Fruit fly (Drosophila melanogaster) whole organism, embryonic: Measurements from ENCODE around the gene CG12814.

ENCODE experiments used
- Atf6 ChIP-seq: fragments of 200-800 bp; sonication (Bioruptor generic); IDR thresholded peaks from 2 replicates; pipeline ENCODE4 v1.3.6; 2022; ENCODE audit warnings: missing biosample characterization, missing genetic modification characterization
- CG1024 ChIP-seq: fragments of 200-800 bp; sonication (Bioruptor generic); IDR thresholded peaks from 2 replicates; pipeline ENCODE4 v1.3.6; 2022; ENCODE audit warnings: missing biosample characterization, missing genetic modification characterization
- CG11247 ChIP-seq: fragments of 200-800 bp; sonication (Bioruptor generic); IDR thresholded peaks from 2 replicates; pipeline ENCODE4 v1.3.6; 2022; ENCODE audit warnings: missing biosample characterization, missing genetic modification characterization
- CG11456 ChIP-seq: fragments of 200-800 bp; sonication (Bioruptor generic); IDR thresholded peaks from 3 replicates; pipeline ENCODE4 v1.3.6; 2022; ENCODE audit warnings: missing biosample characterization, missing genetic modification characterization
- CG11560 ChIP-seq: fragments of 200-800 bp; sonication (Bioruptor generic); IDR thresholded peaks from 3 replicates; pipeline ENCODE4 v1.3.6; 2022; ENCODE audit warnings: missing biosample characterization, missing genetic modification characterization
- CG12299 ChIP-seq: fragments of 200-800 bp; sonication (Bioruptor generic); optimal IDR thresholded peaks from 2 replicates; lab custom pipeline; 2018; ENCODE audit warnings: missing biosample characterization, mild to moderate bottlenecking, missing genetic modification characterization
- CG1233 ChIP-seq: fragments of 200-800 bp; sonication (Bioruptor generic); optimal IDR thresholded peaks from 4 replicates; lab custom pipeline; 2018; ENCODE audit warnings: missing biosample characterization, mild to moderate bottlenecking, missing genetic modification characterization
- CG13296 ChIP-seq: fragments of 200-800 bp; sonication (Bioruptor generic); optimal IDR thresholded peaks from 3 replicates; lab custom pipeline; 2018; ENCODE audit warnings: missing biosample characterization, mild to moderate bottlenecking, missing genetic modification characterization
- CG13624 ChIP-seq: fragments of 200-800 bp; sonication (Bioruptor generic); optimal IDR thresholded peaks from 2 replicates; lab custom pipeline; 2016; ENCODE audit warnings: missing biosample characterization, missing genetic modification characterization
- CG14965 ChIP-seq: fragments of 200-800 bp; sonication (Bioruptor generic); optimal IDR thresholded peaks from 2 replicates; lab custom pipeline; 2016; ENCODE audit warnings: missing biosample characterization, missing genetic modification characterization, borderline replicate concordance
- CG15696 ChIP-seq: fragments of 200-800 bp; sonication (Bioruptor generic); optimal IDR thresholded peaks from 2 replicates; lab custom pipeline; 2019; ENCODE audit warnings: missing biosample characterization, mild to moderate bottlenecking, missing genetic modification characterization, moderate library complexity
- CG17361 ChIP-seq: fragments of 200-800 bp; sonication (Bioruptor generic); IDR thresholded peaks from 3 replicates; pipeline ENCODE4 v1.3.6; 2022; ENCODE audit warnings: missing biosample characterization, missing genetic modification characterization
- CG17568 ChIP-seq: fragments of 200-800 bp; sonication (Bioruptor generic); optimal IDR thresholded peaks from 2 replicates; lab custom pipeline; 2018; ENCODE audit warnings: missing biosample characterization, mild to moderate bottlenecking, missing genetic modification characterization, moderate library complexity
- CG17829 ChIP-seq: fragments of 200-800 bp; optimal IDR thresholded peaks from 2 replicates; lab custom pipeline; 2019; ENCODE audit warnings: missing biosample characterization, mild to moderate bottlenecking, missing genetic modification characterization, moderate library complexity
- CG18764 ChIP-seq: fragments of 200-800 bp; sonication (Bioruptor generic); optimal IDR thresholded peaks from 3 replicates; lab custom pipeline; 2016; ENCODE audit warnings: missing biosample characterization, missing genetic modification characterization
- CG2116 ChIP-seq: fragments of 200-800 bp; sonication (Bioruptor generic); optimal IDR thresholded peaks from 3 replicates; lab custom pipeline; 2018; ENCODE audit warnings: missing biosample characterization, mild to moderate bottlenecking, missing genetic modification characterization
- CG2199 ChIP-seq: fragments of 200-800 bp; sonication (Bioruptor generic); IDR thresholded peaks from 3 replicates; pipeline ENCODE4 v1.3.6; 2022; ENCODE audit warnings: missing biosample characterization, missing genetic modification characterization
- CG2678 ChIP-seq: fragments of 200-800 bp; sonication (Bioruptor generic); optimal IDR thresholded peaks from 3 replicates; lab custom pipeline; 2019; ENCODE audit warnings: missing biosample characterization, mild to moderate bottlenecking, missing genetic modification characterization, moderate library complexity
- CG31441 ChIP-seq: fragments of 200-800 bp; sonication (Bioruptor generic); IDR thresholded peaks from 2 replicates; pipeline ENCODE4 v1.3.6; 2022; ENCODE audit warnings: missing biosample characterization, missing genetic modification characterization
- CG7271 ChIP-seq: fragments of 200-800 bp; sonication (Bioruptor generic); optimal IDR thresholded peaks from 2 replicates; lab custom pipeline; 2018; ENCODE audit warnings: missing biosample characterization, mild to moderate bottlenecking, missing genetic modification characterization, moderate library complexity
- CG7745 ChIP-seq: fragments of 200-800 bp; sonication (Bioruptor generic); optimal IDR thresholded peaks from 2 replicates; lab custom pipeline; 2018; ENCODE audit warnings: missing biosample characterization, mild to moderate bottlenecking, missing genetic modification characterization, moderate library complexity
- CG7928 ChIP-seq: fragments of 200-800 bp; sonication (Bioruptor generic); optimal IDR thresholded peaks from 2 replicates; lab custom pipeline; 2017; ENCODE audit warnings: missing biosample characterization, mild to moderate bottlenecking, missing genetic modification characterization
- CG8290 ChIP-seq, 3 experiments: fragments of 200-800 bp; sonication (Bioruptor generic); optimal IDR thresholded peaks; 2 replicates each; lab custom pipeline; 2016 to 2019; ENCODE audit warnings: missing biosample characterization in 3 of 3, missing genetic modification characterization in 3 of 3, mild to moderate bottlenecking in 2 of 3, moderate library complexity in 1 of 3
- CG8478 ChIP-seq: fragments of >200 bp; optimal IDR thresholded peaks from 2 replicates; lab custom pipeline; 2018
- CG9817 ChIP-seq: fragments of 200-800 bp; sonication (Bioruptor generic); optimal IDR thresholded peaks from 2 replicates; lab custom pipeline; 2018; ENCODE audit warnings: missing biosample characterization, mild to moderate bottlenecking, missing genetic modification characterization, moderate library complexity
- D19A ChIP-seq: fragments of 200-800 bp; optimal IDR thresholded peaks from 3 replicates; lab custom pipeline; 2019; ENCODE audit warnings: missing biosample characterization, mild to moderate bottlenecking, missing genetic modification characterization, moderate library complexity
- Dbx ChIP-seq: fragments of 200-800 bp; sonication (Bioruptor generic); IDR thresholded peaks from 3 replicates; pipeline ENCODE4 v1.3.6; 2022; ENCODE audit warnings: missing biosample characterization, missing genetic modification characterization
- Dip3 ChIP-seq: fragments of 200-800 bp; sonication (Bioruptor generic); optimal IDR thresholded peaks from 3 replicates; lab custom pipeline; 2016; ENCODE audit warnings: missing biosample characterization, missing genetic modification characterization
- Dll ChIP-seq: fragments of 200-800 bp; sonication (Bioruptor generic); IDR thresholded peaks from 4 replicates; pipeline ENCODE4 v1.3.6; 2022; ENCODE audit warnings: missing biosample characterization, missing genetic modification characterization; ENCODE audit not compliant: partially characterized antibody
- Dp ChIP-seq: fragments of 200-800 bp; sonication (Bioruptor generic); optimal IDR thresholded peaks from 2 replicates; lab custom pipeline; 2018; ENCODE audit warnings: missing biosample characterization, mild to moderate bottlenecking, missing genetic modification characterization, moderate library complexity
- ERR ChIP-seq: fragments of 200-800 bp; sonication (Bioruptor generic); optimal IDR thresholded peaks from 2 replicates; lab custom pipeline; 2016; ENCODE audit warnings: missing biosample characterization, missing genetic modification characterization
- Lpt ChIP-seq: fragments of >200 bp; optimal IDR thresholded peaks from 2 replicates; lab custom pipeline; 2018; ENCODE audit warnings: missing biosample characterization, missing genetic modification characterization
- Pdp1 ChIP-seq, 2 experiments: fragments of 200-800 bp; sonication (Bioruptor generic); optimal IDR thresholded peaks; 3 replicates each; lab custom pipeline; 2016; ENCODE audit warnings: missing biosample characterization in 2 of 2, missing genetic modification characterization in 2 of 2, mild to moderate bottlenecking in 1 of 2, moderate library complexity in 1 of 2
- Xbp1 ChIP-seq: fragments of 200-800 bp; sonication (Bioruptor generic); optimal IDR thresholded peaks from 3 replicates; lab custom pipeline; 2016; ENCODE audit warnings: missing biosample characterization, mild to moderate bottlenecking, missing genetic modification characterization
- az2 ChIP-seq: fragments of 200-800 bp; sonication (Bioruptor generic); optimal IDR thresholded peaks from 3 replicates; lab custom pipeline; 2016; ENCODE audit warnings: missing biosample characterization, missing genetic modification characterization
- br ChIP-seq: fragments of >200 bp; optimal IDR thresholded peaks from 2 replicates; lab custom pipeline; 2017
- corto ChIP-seq: fragments of 200-800 bp; sonication (Bioruptor generic); optimal IDR thresholded peaks from 2 replicates; lab custom pipeline; 2016; ENCODE audit warnings: missing biosample characterization, mild to moderate bottlenecking, missing genetic modification characterization, moderate library complexity
- dm ChIP-seq: fragments of 200-800 bp; sonication (Bioruptor generic); optimal IDR thresholded peaks from 3 replicates; lab custom pipeline; 2016; ENCODE audit warnings: missing biosample characterization, missing genetic modification characterization
- dysf ChIP-seq: fragments of 200-800 bp; sonication (Bioruptor generic); IDR thresholded peaks from 3 replicates; pipeline ENCODE4 v1.3.6; 2022; ENCODE audit warnings: missing biosample characterization, missing genetic modification characterization
- ewg ChIP-seq: fragments of 200-800 bp; sonication (Bioruptor generic); optimal IDR thresholded peaks from 3 replicates; lab custom pipeline; 2017; ENCODE audit warnings: mild to moderate bottlenecking, missing biosample characterization, missing genetic modification reagents, missing genetic modification characterization
- kni ChIP-seq: fragments of 200-800 bp; sonication (Bioruptor generic); optimal IDR thresholded peaks from 3 replicates; lab custom pipeline; 2017; ENCODE audit warnings: mild to moderate bottlenecking, missing biosample characterization, missing genetic modification reagents, missing genetic modification characterization
- luna ChIP-seq: fragments of 200-800 bp; sonication (Bioruptor generic); optimal IDR thresholded peaks from 2 replicates; lab custom pipeline; 2016; ENCODE audit warnings: missing biosample characterization, missing genetic modification characterization
- nerfin-2 ChIP-seq: fragments of 200-800 bp; sonication (Bioruptor generic); IDR thresholded peaks from 2 replicates; pipeline ENCODE4 v1.3.6; 2022; ENCODE audit warnings: missing biosample characterization, missing genetic modification characterization; ENCODE audit not compliant: partially characterized antibody
- scrt ChIP-seq: fragments of 200-800 bp; sonication (Bioruptor generic); optimal IDR thresholded peaks from 2 replicates; lab custom pipeline; 2018; ENCODE audit warnings: missing biosample characterization, mild to moderate bottlenecking, missing genetic modification characterization, moderate library complexity
- sd ChIP-seq: fragments of 200-800 bp; sonication (Bioruptor generic); optimal IDR thresholded peaks from 3 replicates; lab custom pipeline; 2018; ENCODE audit warnings: missing biosample characterization, mild to moderate bottlenecking, missing genetic modification characterization, moderate library complexity
- sisA ChIP-seq: fragments of 200-800 bp; sonication (Bioruptor generic); IDR thresholded peaks from 2 replicates; pipeline ENCODE4 v1.3.6; 2022; ENCODE audit warnings: missing biosample characterization, missing genetic modification characterization
- slp2 ChIP-seq: fragments of 200-800 bp; sonication (Bioruptor generic); optimal IDR thresholded peaks from 2 replicates; lab custom pipeline; 2016; ENCODE audit warnings: missing biosample characterization, missing genetic modification characterization
- tx ChIP-seq: fragments of 200-800 bp; sonication (Bioruptor generic); optimal IDR thresholded peaks from 2 replicates; lab custom pipeline; 2016; ENCODE audit warnings: missing biosample characterization, missing genetic modification characterization
- vvl ChIP-seq: fragments of 200-800 bp; sonication (Bioruptor generic); IDR thresholded peaks from 2 replicates; pipeline ENCODE4 v1.3.6; 2022; ENCODE audit warnings: missing biosample characterization, missing genetic modification characterization
- zf30C ChIP-seq: fragments of 200-800 bp; sonication (Bioruptor generic); optimal IDR thresholded peaks from 3 replicates; lab custom pipeline; 2018; ENCODE audit warnings: missing biosample characterization, mild to moderate bottlenecking, missing genetic modification characterization

CG12814 gene

dm6 chr3R:10190084-10190782, 830 bp upstream of the CG12814 start, which contains the start of gene Syn (continued):
- TF ChIP-seq CG8290 (GFP tag; optimal IDR thresholded peaks at IDR 0.05; lab: Kevin White, UChicago) (no peak), CG8290 (tag; optimal IDR thresholded peaks at IDR 0.05; lab: Kevin White, UChicago) (peak in 1 of 2 experiments; percentile 20), CG31441 (GFP tag; lab: Robert Waterston, UW) (peak; percentile 17; the same call in 1 of the 2 replicates), CG7745 (tag; lab: Kevin White, UChicago) (no peak), CG17568 (GFP tag; lab: Kevin White, UChicago) (no peak), tx (GFP tag; lab: Kevin White, UChicago) (no peak), slp2 (no peak), CG12299 (tag; lab: Kevin White, UChicago) (no peak), Dll (no peak), az2 (GFP tag; lab: Kevin White, UChicago) (no peak), vvl (GFP tag; lab: Robert Waterston, UW) (0 out of 2 replicates have a peak, but pooled peaks have one; percentile 19), CG17829 (tag; lab: Kevin White, UChicago) (no peak), corto (GFP tag; lab: Kevin White, UChicago) (no peak), luna (GFP tag; lab: Kevin White, UChicago) (no peak), Pdp1 (GFP tag; optimal IDR thresholded peaks at IDR 0.05; lab: Kevin White, UChicago) (no peak), dm (GFP tag; lab: Kevin White, UChicago) (no peak), CG11560 (tag; lab: Robert Waterston, UW) (no peak), br (lab: Kevin White, UChicago) (no peak), D19A (tag; lab: Kevin White, UChicago) (peak; percentile 73), CG2199 (GFP tag; lab: Robert Waterston, UW) (no peak), Xbp1 (GFP tag; lab: Kevin White, UChicago) (peak; percentile 10), CG7928 (GFP tag; lab: Kevin White, UChicago) (no peak), CG1024 (no peak), CG2678 (tag; lab: Kevin White, UChicago) (peak; percentile 54), ewg (peak; percentile 90), Lpt (no peak), ERR (GFP tag; lab: Kevin White, UChicago) (no peak), CG13296 (GFP tag; lab: Kevin White, UChicago) (peak; percentile 22), CG15696 (tag; lab: Kevin White, UChicago) (no peak), scrt (GFP tag; lab: Kevin White, UChicago) (no peak), CG13624 (GFP tag; lab: Kevin White, UChicago) (no peak), kni (no peak), Atf6 (GFP tag; lab: Robert Waterston, UW) (no peak), sd (tag; lab: Kevin White, UChicago) (no peak), Dip3 (GFP tag; lab: Kevin White, UChicago) (no peak), CG1233 (no peak), zf30C (peak; percentile 47), CG11247 (GFP tag; lab: Robert Waterston, UW) (no peak), nerfin-2 (GFP tag; lab: Robert Waterston, UW) (no peak), dysf (GFP tag; lab: Robert Waterston, UW) (peak; percentile 18; the same call in 1 of the 3 replicates), CG17361 (peak; percentile 33; the same call in 1 of the 3 replicates), CG9817 (tag; lab: Kevin White, UChicago) (no peak), Dp (no peak), CG18764 (GFP tag; lab: Kevin White, UChicago) (no peak), Dbx (no peak), CG11456 (GFP tag; lab: Robert Waterston, UW) (no peak), CG14965 (no peak), CG7271 (tag; lab: Kevin White, UChicago) (no peak), CG8478 (lab: Kevin White, UChicago) (no peak), sisA (GFP tag; lab: Robert Waterston, UW) (no peak), CG2116 (GFP tag; lab: Kevin White, UChicago) (no peak)
